Fruit fly (Drosophila melanogaster): ENCODE data around the gene CG13398.
A peak's percentile ranks its signal among the peaks of the same experiment; 100 is the strongest.

The CG13398 gene

dm6 chr2L:8418113-8418885 is 3.2 kb upstream of the CG13398 start:
- TF ChIP-seq CG8478 (optimal IDR thresholded peaks at IDR 0.05) (no peak), pan (optimal IDR thresholded peaks at IDR 0.05) (no peak), Dll (optimal IDR thresholded peaks at IDR 0.05) (no peak), EcR (GFP tag; optimal IDR thresholded peaks at IDR 0.05) (no peak), usp (GFP tag; optimal IDR thresholded peaks at IDR 0.05) (no peak), psq (optimal IDR thresholded peaks at IDR 0.05) (no peak)

dm6 chr2L:8417562-8417961 is 2.5 kb upstream of the CG13398 start:
- TF ChIP-seq EcR (GFP tag; optimal IDR thresholded peaks at IDR 0.05) (no peak), Dll (optimal IDR thresholded peaks at IDR 0.05) (no peak), psq (optimal IDR thresholded peaks at IDR 0.05) (no peak), usp (GFP tag; optimal IDR thresholded peaks at IDR 0.05) (no peak), pan (optimal IDR thresholded peaks at IDR 0.05) (no peak), CG8478 (optimal IDR thresholded peaks at IDR 0.05) (no peak)

dm6 chr2L:8416350-8417046 is 1.4 kb upstream of the CG13398 start:
- TF ChIP-seq usp (GFP tag; optimal IDR thresholded peaks at IDR 0.05) = no peak
- TF ChIP-seq CG8478 (optimal IDR thresholded peaks at IDR 0.05) = no peak
- no peak for TF ChIP-seq EcR (GFP tag; optimal IDR thresholded peaks at IDR 0.05)
- no peak for TF ChIP-seq pan (optimal IDR thresholded peaks at IDR 0.05)
- peak; percentile 53 for TF ChIP-seq Dll (optimal IDR thresholded peaks at IDR 0.05)
- no peak for TF ChIP-seq psq (optimal IDR thresholded peaks at IDR 0.05)

- no peak for TF ChIP-seq Dll (optimal IDR thresholded peaks at IDR 0.05)
- no peak for TF ChIP-seq usp (GFP tag; optimal IDR thresholded peaks at IDR 0.05)
- TF ChIP-seq psq (optimal IDR thresholded peaks at IDR 0.05) = no peak
- no peak for TF ChIP-seq CG8478 (optimal IDR thresholded peaks at IDR 0.05)
- no peak for TF ChIP-seq pan (optimal IDR thresholded peaks at IDR 0.05)
- no peak for TF ChIP-seq EcR (GFP tag; optimal IDR thresholded peaks at IDR 0.05)
These were observed 3.5 kb downstream of the CG13398 start, which contains the start of gene Naglu for dm6 chr2L:8411530-8411929. Naglu (minus strand) TSS chr2L:8411868.

- TF ChIP-seq Dll (optimal IDR thresholded peaks at IDR 0.05) (no peak), pan (optimal IDR thresholded peaks at IDR 0.05) (no peak), EcR (GFP tag; optimal IDR thresholded peaks at IDR 0.05) (no peak), psq (optimal IDR thresholded peaks at IDR 0.05) (no peak), CG8478 (optimal IDR thresholded peaks at IDR 0.05) (no peak), usp (GFP tag; optimal IDR thresholded peaks at IDR 0.05) (no peak)
These were observed 11.5 kb downstream of the CG13398 start, which contains the start of gene emb for dm6 chr2L:8403286-8404270. emb (plus strand) TSS chr2L:8403573.

dm6 chr2L:8402928-8403285 is 12.1 kb downstream of the CG13398 start, which contains the start of gene fy:
fy (minus strand) TSS chr2L:8403280.
- TF ChIP-seq usp (GFP tag; optimal IDR thresholded peaks at IDR 0.05) = no peak
- no peak for TF ChIP-seq Dll (optimal IDR thresholded peaks at IDR 0.05)
- no peak for TF ChIP-seq CG8478 (optimal IDR thresholded peaks at IDR 0.05)
- TF ChIP-seq pan (optimal IDR thresholded peaks at IDR 0.05) = no peak
- no peak for TF ChIP-seq psq (optimal IDR thresholded peaks at IDR 0.05)
- TF ChIP-seq EcR (GFP tag; optimal IDR thresholded peaks at IDR 0.05) = no peak

- TF ChIP-seq EcR (GFP tag; optimal IDR thresholded peaks at IDR 0.05) (no peak), pan (optimal IDR thresholded peaks at IDR 0.05) (no peak), psq (optimal IDR thresholded peaks at IDR 0.05) (no peak), usp (GFP tag; optimal IDR thresholded peaks at IDR 0.05) (no peak), CG8478 (optimal IDR thresholded peaks at IDR 0.05) (no peak), Dll (optimal IDR thresholded peaks at IDR 0.05) (no peak)
These were observed 15.0 kb downstream of the CG13398 start, which contains the start of gene CG31898 for dm6 chr2L:8399863-8400598. CG31898 (plus strand) TSS chr2L:8400421.

dm6 chr2L:8398721-8399120 is 16.3 kb downstream of the CG13398 start, which contains the start of gene CG13386:
CG13386 (plus strand) TSS chr2L:8399021.
- TF ChIP-seq pan (optimal IDR thresholded peaks at IDR 0.05) = no peak
- no peak for TF ChIP-seq EcR (GFP tag; optimal IDR thresholded peaks at IDR 0.05)
- TF ChIP-seq Dll (optimal IDR thresholded peaks at IDR 0.05) = no peak

- no peak for TF ChIP-seq usp (GFP tag; optimal IDR thresholded peaks at IDR 0.05)
- no peak for TF ChIP-seq pan (optimal IDR thresholded peaks at IDR 0.05)
- TF ChIP-seq Dll (optimal IDR thresholded peaks at IDR 0.05) = no peak
- TF ChIP-seq CG8478 (optimal IDR thresholded peaks at IDR 0.05) = no peak
- TF ChIP-seq psq (optimal IDR thresholded peaks at IDR 0.05) = no peak
- no peak for TF ChIP-seq EcR (GFP tag; optimal IDR thresholded peaks at IDR 0.05)
These were observed 18.9 kb downstream of the CG13398 start, which contains the start of the genes Peritrophin-15a and CG13385 for dm6 chr2L:8395996-8396699. Peritrophin-15a (minus strand) TSS chr2L:8396096. CG13385 (plus strand) TSS chr2L:8396649.

dm6 chr2L:8394840-8395239 is 20.2 kb downstream of the CG13398 start, which contains the start of gene Peritrophin-15b:
Peritrophin-15b (minus strand) TSS chr2L:8394940.
- TF ChIP-seq pan (optimal IDR thresholded peaks at IDR 0.05) (no peak), psq (optimal IDR thresholded peaks at IDR 0.05) (no peak), EcR (GFP tag; optimal IDR thresholded peaks at IDR 0.05) (no peak), CG8478 (optimal IDR thresholded peaks at IDR 0.05) (no peak), Dll (optimal IDR thresholded peaks at IDR 0.05) (no peak), usp (GFP tag; optimal IDR thresholded peaks at IDR 0.05) (no peak)
